Fruit fly (Drosophila melanogaster) whole organism, embryonic: ENCODE data around the gene CG42525.

ENCODE experiments used
- ATbp ChIP-seq: fragments of 200-800 bp; sonication (Bioruptor generic); optimal IDR thresholded peaks from 2 replicates; lab custom pipeline; 2017; ENCODE audit warnings: missing biosample characterization, mild to moderate bottlenecking, missing genetic modification characterization, missing genetic modification reagents
- Atf-2 ChIP-seq: fragments of 200-800 bp; sonication (Bioruptor generic); optimal IDR thresholded peaks from 2 replicates; lab custom pipeline; 2016; ENCODE audit warnings: missing biosample characterization, missing genetic modification characterization
- B-H1 ChIP-seq: fragments of 200-800 bp; sonication (Bioruptor generic); IDR thresholded peaks from 3 replicates; pipeline ENCODE4 v1.3.6; 2022; ENCODE audit warnings: missing biosample characterization, missing genetic modification characterization
- Bdp1 ChIP-seq: fragments of 200-800 bp; sonication (Bioruptor generic); optimal IDR thresholded peaks from 3 replicates; lab custom pipeline; 2016; ENCODE audit warnings: missing biosample characterization, missing genetic modification characterization
- BtbVII ChIP-seq: fragments of 200-800 bp; sonication (Bioruptor generic); optimal IDR thresholded peaks from 3 replicates; lab custom pipeline; 2017; ENCODE audit warnings: missing biosample characterization, mild to moderate bottlenecking, missing genetic modification characterization
- CG10267 ChIP-seq: fragments of 200-800 bp; sonication (Bioruptor generic); optimal IDR thresholded peaks from 2 replicates; lab custom pipeline; 2018; ENCODE audit warnings: missing biosample characterization, mild to moderate bottlenecking, missing genetic modification characterization, moderate library complexity
- CG10565 ChIP-seq: fragments of 200-800 bp; sonication (Bioruptor generic); optimal IDR thresholded peaks from 3 replicates; lab custom pipeline; 2016; ENCODE audit warnings: missing biosample characterization, mild to moderate bottlenecking, missing genetic modification characterization
- CG10979 ChIP-seq: fragments of 200-800 bp; sonication (Bioruptor generic); optimal IDR thresholded peaks from 2 replicates; lab custom pipeline; 2018; ENCODE audit warnings: missing biosample characterization, mild to moderate bottlenecking, missing genetic modification characterization, moderate library complexity
- CG11456 ChIP-seq: fragments of 200-800 bp; sonication (Bioruptor generic); IDR thresholded peaks from 3 replicates; pipeline ENCODE4 v1.3.6; 2022; ENCODE audit warnings: missing biosample characterization, missing genetic modification characterization
- CG12104 ChIP-seq: fragments of 200-800 bp; sonication (Bioruptor generic); optimal IDR thresholded peaks from 3 replicates; lab custom pipeline; 2016; ENCODE audit warnings: missing biosample characterization, missing genetic modification characterization
- CG14441 ChIP-seq: fragments of 200-800 bp; sonication (Bioruptor generic); IDR thresholded peaks from 2 replicates; pipeline ENCODE4 v1.3.6; 2022; ENCODE audit warnings: missing biosample characterization, missing genetic modification characterization
- CG15073 ChIP-seq: fragments of 200-800 bp; sonication (Bioruptor generic); optimal IDR thresholded peaks from 2 replicates; lab custom pipeline; 2016; ENCODE audit warnings: missing biosample characterization, missing genetic modification characterization
- CG15514 ChIP-seq: fragments of 200-800 bp; sonication (Bioruptor generic); optimal IDR thresholded peaks from 3 replicates; lab custom pipeline; 2017; ENCODE audit warnings: missing biosample characterization, missing genetic modification characterization, mild to moderate bottlenecking, moderate library complexity, missing genetic modification reagents
- CG15601 ChIP-seq: fragments of 200-800 bp; sonication (Bioruptor generic); optimal IDR thresholded peaks from 3 replicates; lab custom pipeline; 2019; ENCODE audit warnings: missing biosample characterization, mild to moderate bottlenecking, missing genetic modification characterization, moderate library complexity
- CG17186 ChIP-seq: fragments of 200-800 bp; sonication (Bioruptor generic); optimal IDR thresholded peaks from 3 replicates; lab custom pipeline; 2017; ENCODE audit warnings: missing biosample characterization, missing genetic modification reagents, missing genetic modification characterization
- CG18619 ChIP-seq: fragments of 200-800 bp; sonication (Bioruptor generic); optimal IDR thresholded peaks from 3 replicates; lab custom pipeline; 2017; ENCODE audit warnings: missing biosample characterization, mild to moderate bottlenecking, missing genetic modification characterization
- CG18764 ChIP-seq: fragments of 200-800 bp; sonication (Bioruptor generic); optimal IDR thresholded peaks from 3 replicates; lab custom pipeline; 2016; ENCODE audit warnings: missing biosample characterization, missing genetic modification characterization
- CG2199 ChIP-seq: fragments of 200-800 bp; sonication (Bioruptor generic); IDR thresholded peaks from 3 replicates; pipeline ENCODE4 v1.3.6; 2022; ENCODE audit warnings: missing biosample characterization, missing genetic modification characterization
- CG30020 ChIP-seq: fragments of 200-800 bp; optimal IDR thresholded peaks from 2 replicates; lab custom pipeline; 2019; ENCODE audit warnings: missing biosample characterization, mild to moderate bottlenecking, missing genetic modification characterization, moderate library complexity
- CG4424 ChIP-seq: fragments of 200-800 bp; sonication (Bioruptor generic); optimal IDR thresholded peaks from 3 replicates; lab custom pipeline; 2016; ENCODE audit warnings: missing biosample characterization, missing genetic modification characterization
- CG6654 ChIP-seq: fragments of 200-800 bp; sonication (Bioruptor generic); optimal IDR thresholded peaks from 2 replicates; lab custom pipeline; 2017; ENCODE audit warnings: missing biosample characterization, mild to moderate bottlenecking, missing genetic modification characterization
- CG6813 ChIP-seq: fragments of 200-800 bp; sonication (Bioruptor generic); optimal IDR thresholded peaks from 2 replicates; lab custom pipeline; 2017; ENCODE audit warnings: missing biosample characterization, missing genetic modification characterization, mild to moderate bottlenecking, moderate library complexity, missing genetic modification reagents
- CG7357 ChIP-seq: fragments of 200-800 bp; sonication (Bioruptor generic); IDR thresholded peaks from 3 replicates; pipeline ENCODE4 v1.3.6; 2022; ENCODE audit warnings: missing biosample characterization, missing genetic modification characterization
- CG8290 ChIP-seq, 3 experiments: fragments of 200-800 bp; sonication (Bioruptor generic); optimal IDR thresholded peaks; 2 replicates each; lab custom pipeline; 2016 to 2019; ENCODE audit warnings: missing biosample characterization in 3 of 3, missing genetic modification characterization in 3 of 3, mild to moderate bottlenecking in 2 of 3, moderate library complexity in 1 of 3
- CG9797 ChIP-seq: fragments of 200-800 bp; sonication (Bioruptor generic); optimal IDR thresholded peaks from 3 replicates; lab custom pipeline; 2018; ENCODE audit warnings: missing biosample characterization, mild to moderate bottlenecking, missing genetic modification characterization
- Dek ChIP-seq: fragments of 200-800 bp; sonication (Bioruptor generic); optimal IDR thresholded peaks from 3 replicates; lab custom pipeline; 2019; ENCODE audit warnings: missing biosample characterization, mild to moderate bottlenecking, missing genetic modification characterization, moderate library complexity
- Dip3 ChIP-seq: fragments of 200-800 bp; sonication (Bioruptor generic); optimal IDR thresholded peaks from 3 replicates; lab custom pipeline; 2016; ENCODE audit warnings: missing biosample characterization, missing genetic modification characterization
- Dref ChIP-seq: fragments of 200-800 bp; sonication (Bioruptor generic); IDR thresholded peaks from 2 replicates; pipeline ENCODE4 v1.3.6; 2022; ENCODE audit warnings: missing biosample characterization, missing genetic modification characterization
- ERR ChIP-seq: fragments of 200-800 bp; sonication (Bioruptor generic); optimal IDR thresholded peaks from 2 replicates; lab custom pipeline; 2016; ENCODE audit warnings: missing biosample characterization, missing genetic modification characterization
- H15 ChIP-seq: fragments of 200-800 bp; sonication (Bioruptor generic); IDR thresholded peaks from 3 replicates; pipeline ENCODE4 v1.3.6; 2022; ENCODE audit warnings: missing biosample characterization, missing genetic modification characterization
- HLH4C ChIP-seq: fragments of 200-800 bp; sonication (Bioruptor generic); IDR thresholded peaks from 3 replicates; pipeline ENCODE4 v1.3.6; 2022; ENCODE audit warnings: missing biosample characterization, missing genetic modification characterization; ENCODE audit not compliant: partially characterized antibody
- Max ChIP-seq: fragments of 200-800 bp; sonication (Bioruptor generic); optimal IDR thresholded peaks from 2 replicates; lab custom pipeline; 2016; ENCODE audit warnings: missing biosample characterization, mild to moderate bottlenecking, missing genetic modification characterization
- Side ChIP-seq: fragments of 200-800 bp; sonication (Bioruptor generic); optimal IDR thresholded peaks from 2 replicates; lab custom pipeline; 2016; ENCODE audit warnings: missing biosample characterization, missing genetic modification characterization
- ato ChIP-seq: fragments of 200-800 bp; sonication (Bioruptor generic); IDR thresholded peaks from 2 replicates; pipeline ENCODE4 v1.3.6; 2022; ENCODE audit warnings: missing biosample characterization, missing genetic modification characterization; ENCODE audit not compliant: partially characterized antibody
- ci ChIP-seq: fragments of 200-800 bp; sonication (Bioruptor generic); IDR thresholded peaks from 3 replicates; pipeline ENCODE4 v1.3.6; 2022; ENCODE audit warnings: missing biosample characterization, missing genetic modification characterization
- corto ChIP-seq: fragments of 200-800 bp; sonication (Bioruptor generic); optimal IDR thresholded peaks from 2 replicates; lab custom pipeline; 2016; ENCODE audit warnings: missing biosample characterization, mild to moderate bottlenecking, missing genetic modification characterization, moderate library complexity
- esg ChIP-seq: fragments of 200-800 bp; sonication (Bioruptor generic); conservative IDR thresholded peaks from 2 replicates; pipeline ENCODE4 v1.3.6; 2022; ENCODE audit warnings: missing biosample characterization, missing genetic modification characterization
- gro ChIP-seq: fragments of 200-800 bp; sonication (Bioruptor generic); optimal IDR thresholded peaks from 2 replicates; lab custom pipeline; 2016; ENCODE audit warnings: missing biosample characterization, missing genetic modification characterization
- hbn ChIP-seq: fragments of 200-800 bp; sonication (Bioruptor generic); IDR thresholded peaks from 2 replicates; pipeline ENCODE4 v1.3.6; 2022; ENCODE audit warnings: missing biosample characterization, missing genetic modification characterization; ENCODE audit not compliant: partially characterized antibody
- inv ChIP-seq: fragments of 200-800 bp; sonication (Bioruptor generic); IDR thresholded peaks from 2 replicates; pipeline ENCODE4 v1.3.6; 2022; ENCODE audit warnings: missing biosample characterization, missing genetic modification characterization; ENCODE audit not compliant: partially characterized antibody
- mirr ChIP-seq: fragments of 200-800 bp; sonication (Bioruptor generic); optimal IDR thresholded peaks from 3 replicates; lab custom pipeline; 2018; ENCODE audit warnings: missing biosample characterization, mild to moderate bottlenecking, missing genetic modification characterization
- phol ChIP-seq: fragments of 200-800 bp; sonication (Bioruptor generic); optimal IDR thresholded peaks from 3 replicates; lab custom pipeline; 2018; ENCODE audit warnings: missing biosample characterization, mild to moderate bottlenecking, missing genetic modification characterization, moderate library complexity
- psq ChIP-seq: fragments of 200-800 bp; sonication (Bioruptor generic); optimal IDR thresholded peaks from 2 replicates; lab custom pipeline; 2017; ENCODE audit warnings: missing biosample characterization, missing genetic modification characterization
- repo ChIP-seq: fragments of 200-800 bp; sonication (Bioruptor generic); optimal IDR thresholded peaks from 2 replicates; lab custom pipeline; 2016; ENCODE audit warnings: missing biosample characterization, missing genetic modification characterization
- ro ChIP-seq: fragments of 200-800 bp; sonication (Bioruptor generic); IDR thresholded peaks from 2 replicates; pipeline ENCODE4 v1.3.6; 2022; ENCODE audit warnings: missing biosample characterization, missing genetic modification characterization
- sens-2 ChIP-seq: fragments of 200-800 bp; sonication (Bioruptor generic); IDR thresholded peaks from 2 replicates; pipeline ENCODE4 v1.3.6; 2022; ENCODE audit warnings: missing biosample characterization, missing genetic modification characterization
- sug ChIP-seq: fragments of 200-800 bp; optimal IDR thresholded peaks from 2 replicates; lab custom pipeline; 2019; ENCODE audit warnings: missing biosample characterization, mild to moderate bottlenecking, missing genetic modification characterization, moderate library complexity
- tin ChIP-seq: fragments of 200-800 bp; sonication (Bioruptor generic); optimal IDR thresholded peaks from 3 replicates; lab custom pipeline; 2016; ENCODE audit warnings: missing biosample characterization, missing genetic modification characterization
- unc-4 ChIP-seq: fragments of 200-800 bp; sonication (Bioruptor generic); IDR thresholded peaks from 2 replicates; pipeline ENCODE4 v1.3.6; 2022; ENCODE audit warnings: missing biosample characterization, missing genetic modification characterization; ENCODE audit not compliant: partially characterized antibody
- wek ChIP-seq: fragments of 200-800 bp; sonication (Bioruptor generic); optimal IDR thresholded peaks from 3 replicates; lab custom pipeline; 2018; ENCODE audit warnings: missing biosample characterization, mild to moderate bottlenecking, missing genetic modification characterization, moderate library complexity

The CG42525 gene

dm6 chr3L:3143383-3143962 lies 46.1 kb downstream of the CG42525 start, which contains the start of the genes CG11537 and Alg2 (continued):
- TF ChIP-seq CG7357 (GFP tag; lab: Robert Waterston, UW) (no peak), HLH4C (GFP tag; lab: Robert Waterston, UW) (no peak), tin (GFP tag; lab: Kevin White, UChicago) (peak; percentile 42), Dref (GFP tag; lab: Robert Waterston, UW) (no peak), CG12104 (GFP tag; lab: Kevin White, UChicago) (no peak), Atf-2 (GFP tag; lab: Kevin White, UChicago) (no peak), CG17186 (GFP tag; lab: Kevin White, UChicago) (peak; percentile 24), ro (GFP tag; lab: Robert Waterston, UW) (no peak), CG10267 (tag; lab: Kevin White, UChicago) (peak; percentile 44), unc-4 (GFP tag; lab: Robert Waterston, UW) (no peak), CG10979 (peak; percentile 13), CG11456 (GFP tag; lab: Robert Waterston, UW) (no peak), inv (GFP tag; lab: Robert Waterston, UW) (no peak), wek (GFP tag; lab: Kevin White, UChicago) (no peak), hbn (GFP tag; lab: Robert Waterston, UW) (no peak), CG18619 (no peak), ci (GFP tag; lab: Robert Waterston, UW) (no peak), sens-2 (no peak), repo (GFP tag; lab: Kevin White, UChicago) (no peak), mirr (GFP tag; lab: Kevin White, UChicago) (no peak), CG6654 (GFP tag; lab: Kevin White, UChicago) (no peak), sug (peak; percentile 4), CG10565 (GFP tag; lab: Kevin White, UChicago) (no peak), Bdp1 (GFP tag; lab: Kevin White, UChicago) (no peak), CG15514 (peak; percentile 35), ato (GFP tag; lab: Robert Waterston, UW) (no peak), CG8290 (GFP tag; optimal IDR thresholded peaks at IDR 0.05; lab: Kevin White, UChicago) (no peak), CG8290 (tag; optimal IDR thresholded peaks at IDR 0.05; lab: Kevin White, UChicago) (peak in 1 of 2 experiments; percentile 33), CG4424 (peak; percentile 11), Dek (tag; lab: Kevin White, UChicago) (peak; percentile 12), CG15601 (tag; lab: Kevin White, UChicago) (peak; percentile 32), ERR (GFP tag; lab: Kevin White, UChicago) (no peak), psq (GFP tag; lab: Kevin White, UChicago) (no peak), Max (peak; percentile 28), CG14441 (0 out of 2 replicates have a peak, but pooled peaks have one; percentile 2), B-H1 (GFP tag; lab: Robert Waterston, UW) (no peak), corto (GFP tag; lab: Kevin White, UChicago) (no peak), gro (GFP tag; lab: Kevin White, UChicago) (no peak), H15 (no peak), CG15073 (no peak), esg (GFP tag; lab: Robert Waterston, UW) (no peak), Side (GFP tag; lab: Kevin White, UChicago) (no peak), Dip3 (GFP tag; lab: Kevin White, UChicago) (no peak), CG2199 (GFP tag; lab: Robert Waterston, UW) (no peak), CG30020 (tag; lab: Kevin White, UChicago) (peak; percentile 26), BtbVII (GFP tag; lab: Kevin White, UChicago) (no peak), ATbp (GFP tag; lab: Kevin White, UChicago) (no peak), CG18764 (GFP tag; lab: Kevin White, UChicago) (no peak), CG6813 (GFP tag; lab: Kevin White, UChicago) (no peak), CG9797 (GFP tag; lab: Kevin White, UChicago) (peak; percentile 66), phol (tag; lab: Kevin White, UChicago) (peak; percentile 44)
